Fruit fly (Drosophila melanogaster) Kc167 (cell line): ENCODE results near the gene ScsbetaA.

Experiments used
- Myc ChIP-seq: fragments of >200 bp; optimal IDR thresholded peaks from 2 replicates; lab custom pipeline; 2017; ENCODE audit warnings: missing external identifiers
- h ChIP-seq: fragments of >200 bp; optimal IDR thresholded peaks from 3 replicates; lab custom pipeline; 2018; ENCODE audit warnings: missing external identifiers
- psq ChIP-seq: fragments of >200 bp; optimal IDR thresholded peaks from 2 replicates; lab custom pipeline; 2017; ENCODE audit warnings: missing external identifiers

DNA sequence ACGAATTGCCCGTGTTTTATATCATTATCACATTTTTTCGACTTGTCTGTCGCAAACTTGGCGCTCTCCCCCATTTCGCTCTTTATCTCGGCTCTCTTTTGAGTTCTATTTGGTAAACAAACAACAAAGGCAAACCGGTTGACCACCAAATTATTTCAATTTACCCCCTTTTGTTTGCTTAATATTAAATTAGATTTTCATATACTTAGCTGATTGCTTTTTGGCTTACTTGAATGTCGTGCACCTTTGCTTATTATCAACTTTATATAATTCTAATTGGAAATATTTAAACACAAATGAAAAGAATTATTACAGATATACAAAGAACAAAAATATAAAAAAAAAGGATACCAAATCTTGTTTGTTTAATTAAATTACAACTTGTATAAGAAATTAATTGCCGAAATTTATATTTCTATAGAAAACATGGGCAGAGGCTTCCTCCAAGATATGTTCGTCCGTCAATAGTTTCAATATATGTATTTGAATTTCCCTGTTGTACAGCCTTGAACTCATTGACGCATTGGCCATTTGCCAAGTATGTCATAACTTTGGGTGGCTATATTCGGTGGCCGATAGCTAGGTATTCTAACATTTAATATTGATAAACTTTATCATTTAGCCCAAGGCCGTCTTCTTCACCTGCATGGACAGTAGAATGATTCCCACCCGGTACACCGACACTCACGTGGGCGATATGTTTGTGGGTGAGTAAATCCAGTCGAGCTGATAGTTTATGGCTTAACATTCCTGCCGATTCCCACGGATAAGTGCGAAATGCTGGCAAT is 42.9 kb downstream of the ScsbetaA start:
- TF ChIP-seq Myc (lab: Kevin White, UChicago): no peak
- no peak for TF ChIP-seq psq (lab: Kevin White, UChicago)
- no peak for TF ChIP-seq h (lab: Kevin White, UChicago)
